Worm (Caenorhabditis elegans): Measurements from ENCODE around the gene str-109.

str-109 gene

DNA sequence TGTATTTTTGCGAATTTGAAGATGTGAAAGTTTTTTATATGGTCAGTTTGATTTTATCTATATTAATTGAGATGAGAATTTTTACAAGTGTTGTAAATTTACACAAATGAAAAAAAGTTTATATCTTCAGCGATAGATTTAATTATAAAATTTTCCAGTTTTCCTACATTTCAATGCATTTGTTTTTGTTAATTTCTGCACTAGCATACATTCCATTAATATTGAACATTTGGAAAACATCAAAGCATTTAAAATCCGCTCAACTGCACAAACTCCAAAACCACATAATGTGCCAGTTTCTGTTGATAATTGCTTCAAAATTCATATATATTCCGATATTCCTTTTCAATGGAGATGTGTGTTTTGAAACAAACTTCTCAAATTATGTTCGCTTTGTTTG, 20.9 kb upstream of the str-109 start, which contains the start of gene srh-277:
Gene srh-277, plus strand, starts transcription at position 301 of the 400 bp plus-strand sequence.
- TF ChIP-seq dao-5 (tag; optimal IDR thresholded peaks at IDR 0.05) = no peak
- TF ChIP-seq him-1 (tag; optimal IDR thresholded peaks at IDR 0.05) = no peak
- TF ChIP-seq W03F9.2 (tag; optimal IDR thresholded peaks at IDR 0.05) = no peak

DNA sequence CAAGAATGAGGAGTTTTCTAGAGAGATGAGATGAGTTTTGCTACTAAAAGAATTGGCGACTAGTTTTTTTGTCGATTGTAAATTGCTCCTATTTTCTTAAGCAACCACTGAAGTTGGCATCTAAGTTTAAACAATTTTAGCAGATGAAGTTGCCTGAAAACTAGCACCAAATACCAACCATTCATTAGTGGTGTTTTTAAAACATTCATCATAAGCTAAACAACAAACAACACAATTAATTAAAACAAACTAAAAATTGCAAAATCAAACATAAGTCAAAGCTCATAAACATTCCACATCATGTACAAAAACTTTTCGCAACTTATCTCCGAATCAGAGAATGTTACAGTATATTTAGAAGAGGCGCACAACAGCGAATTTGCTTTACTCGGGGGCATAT, 20.1 kb upstream of the str-109 start, which contains the start of gene srz-13:
Gene srz-13, plus strand, starts transcription at position 301 of the 400 bp plus-strand sequence.
- TF ChIP-seq dao-5 (tag; optimal IDR thresholded peaks at IDR 0.05) (no peak), him-1 (tag; optimal IDR thresholded peaks at IDR 0.05) (no peak), W03F9.2 (tag; optimal IDR thresholded peaks at IDR 0.05) (no peak)

DNA sequence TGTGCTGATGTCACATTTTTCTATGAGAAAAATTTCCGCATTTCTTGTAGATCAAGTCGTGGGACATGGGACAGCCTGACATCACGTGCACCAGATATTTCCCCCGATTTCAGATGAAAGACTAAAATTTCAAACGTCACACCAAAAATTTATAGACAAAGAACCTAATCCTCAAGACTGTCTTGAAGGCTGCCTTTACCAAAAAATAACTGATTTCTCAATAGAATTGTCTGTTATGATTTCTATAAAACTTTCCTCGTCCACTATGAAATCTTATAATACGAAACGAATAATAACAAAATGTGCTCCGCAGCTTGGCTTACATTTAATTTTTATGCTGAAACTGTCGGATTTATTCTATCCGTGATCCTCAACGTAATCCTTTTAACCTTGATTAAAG, 18.3 kb upstream of the str-109 start, which contains the start of gene str-106:
Gene str-106, plus strand, starts transcription at position 301 of the 400 bp plus-strand sequence.
- TF ChIP-seq dao-5 (tag; optimal IDR thresholded peaks at IDR 0.05) (no peak), him-1 (tag; optimal IDR thresholded peaks at IDR 0.05) (no peak), W03F9.2 (tag; optimal IDR thresholded peaks at IDR 0.05) (no peak)

DNA sequence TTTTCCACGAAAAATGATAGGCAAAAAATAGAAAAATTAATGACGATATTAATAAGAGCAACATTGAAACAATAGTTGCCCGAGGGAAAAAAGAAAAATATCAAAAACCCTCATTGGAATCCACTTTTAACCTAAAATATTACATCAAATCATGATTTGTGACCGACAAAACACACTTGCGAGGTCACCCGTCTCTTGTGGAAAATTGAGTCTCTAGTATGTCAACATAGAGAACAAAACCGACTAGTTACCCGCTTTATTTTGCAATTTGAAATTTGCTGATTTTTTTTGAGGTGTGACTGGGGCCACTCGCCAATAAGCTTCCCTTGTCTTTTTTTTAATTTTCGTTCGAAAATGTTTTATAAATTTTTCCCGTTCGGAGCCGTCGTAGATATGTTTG, 13.7 kb upstream of the str-109 start, which contains the start of gene cyp-33D1:
Gene cyp-33D1, minus strand, starts transcription at position 101 of the 400 bp plus-strand sequence.
- TF ChIP-seq him-1 (tag; optimal IDR thresholded peaks at IDR 0.05) = no peak
- no peak for TF ChIP-seq dao-5 (tag; optimal IDR thresholded peaks at IDR 0.05)
- no peak for TF ChIP-seq W03F9.2 (tag; optimal IDR thresholded peaks at IDR 0.05)

DNA sequence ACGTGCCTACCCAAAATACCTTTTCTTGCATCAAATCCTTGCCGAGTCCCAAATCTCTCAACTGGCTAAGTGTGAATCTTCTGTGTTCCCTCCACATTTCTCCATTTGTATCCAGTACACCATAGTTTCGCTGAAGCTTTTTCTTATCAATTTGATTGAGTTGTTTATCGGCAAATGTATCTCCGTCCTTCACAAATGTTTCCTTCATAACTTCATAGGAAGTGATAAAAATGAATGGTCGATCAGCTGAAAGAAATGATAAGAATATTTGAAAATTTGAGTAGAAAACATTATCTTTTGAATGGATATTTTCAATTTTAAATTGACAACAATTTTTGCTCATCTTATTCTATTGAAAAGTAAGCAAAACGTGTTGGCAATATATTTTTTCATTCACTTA, 13.2 kb upstream of the str-109 start:
- TF ChIP-seq dao-5 (tag; optimal IDR thresholded peaks at IDR 0.05) (no peak), him-1 (tag; optimal IDR thresholded peaks at IDR 0.05) (no peak), W03F9.2 (tag; optimal IDR thresholded peaks at IDR 0.05) (no peak)

DNA sequence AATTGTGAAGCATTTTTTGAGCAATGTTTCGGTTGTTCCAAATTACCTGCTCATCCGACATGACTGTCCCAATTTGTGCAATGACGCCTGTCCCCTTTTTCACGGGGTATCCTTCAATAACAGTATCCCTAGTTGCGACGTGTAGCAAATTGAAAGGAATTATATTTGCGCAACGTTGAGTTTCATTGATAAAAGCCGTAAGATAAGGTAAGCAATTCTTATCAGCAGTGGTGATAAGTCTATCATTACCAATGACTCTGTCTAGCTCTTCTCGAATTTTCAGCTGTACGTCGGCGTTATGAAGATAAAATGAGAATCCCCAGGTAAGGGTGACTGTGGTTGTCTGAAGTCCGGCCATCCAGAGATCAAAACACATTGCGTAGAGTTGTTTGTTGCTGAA, 12.1 kb upstream of the str-109 start:
- no peak for TF ChIP-seq dao-5 (tag; optimal IDR thresholded peaks at IDR 0.05)
- no peak for TF ChIP-seq W03F9.2 (tag; optimal IDR thresholded peaks at IDR 0.05)
- no peak for TF ChIP-seq him-1 (tag; optimal IDR thresholded peaks at IDR 0.05)

DNA sequence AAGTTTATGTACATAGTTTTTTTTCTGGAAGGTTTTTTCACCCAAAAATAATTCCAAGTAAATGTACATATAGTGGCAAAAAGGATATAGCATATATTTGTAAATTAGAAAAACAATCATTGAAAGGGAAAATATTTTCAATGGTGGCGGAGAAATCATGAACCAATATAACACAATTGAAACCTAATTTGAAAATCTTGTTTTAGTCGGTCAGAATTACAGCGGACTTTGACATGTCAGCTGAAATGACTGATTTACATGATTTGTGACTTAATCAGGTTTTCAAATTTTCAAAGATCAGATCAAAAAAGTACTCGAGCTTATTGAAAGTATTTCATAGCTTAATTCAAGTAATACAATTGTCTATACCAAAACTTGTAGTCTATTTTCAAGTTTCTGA, 9.7 kb upstream of the str-109 start, which contains the start of gene K05D4.9:
Gene K05D4.9, minus strand, starts transcription at position 101 of the 400 bp plus-strand sequence.
- no peak for TF ChIP-seq him-1 (tag; optimal IDR thresholded peaks at IDR 0.05)
- no peak for TF ChIP-seq W03F9.2 (tag; optimal IDR thresholded peaks at IDR 0.05)
- no peak for TF ChIP-seq dao-5 (tag; optimal IDR thresholded peaks at IDR 0.05)

DNA sequence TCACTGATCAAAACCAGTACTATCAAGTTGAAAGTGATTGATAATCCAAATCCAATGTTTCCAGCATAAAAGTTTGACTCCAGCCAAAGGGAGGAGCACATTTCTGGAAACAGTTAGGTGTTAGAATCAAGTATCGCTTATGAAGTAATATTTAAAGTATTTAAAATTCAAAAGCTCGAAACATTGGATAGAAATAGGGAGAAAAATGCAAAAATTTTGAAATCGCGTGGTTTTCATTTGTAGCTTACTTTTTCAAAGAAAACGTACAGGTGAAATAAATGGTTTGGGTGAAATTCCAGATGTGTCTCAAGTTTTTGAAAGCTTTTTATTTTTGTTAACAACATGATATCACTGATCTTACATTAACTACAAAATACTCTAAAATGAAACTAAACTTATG, 7.0 kb upstream of the str-109 start, which contains the start of gene str-111:
Gene str-111, minus strand, starts transcription at position 101 of the 400 bp plus-strand sequence.
- TF ChIP-seq W03F9.2 (tag; optimal IDR thresholded peaks at IDR 0.05) (no peak), him-1 (tag; optimal IDR thresholded peaks at IDR 0.05) (no peak), dao-5 (tag; optimal IDR thresholded peaks at IDR 0.05) (no peak)

DNA sequence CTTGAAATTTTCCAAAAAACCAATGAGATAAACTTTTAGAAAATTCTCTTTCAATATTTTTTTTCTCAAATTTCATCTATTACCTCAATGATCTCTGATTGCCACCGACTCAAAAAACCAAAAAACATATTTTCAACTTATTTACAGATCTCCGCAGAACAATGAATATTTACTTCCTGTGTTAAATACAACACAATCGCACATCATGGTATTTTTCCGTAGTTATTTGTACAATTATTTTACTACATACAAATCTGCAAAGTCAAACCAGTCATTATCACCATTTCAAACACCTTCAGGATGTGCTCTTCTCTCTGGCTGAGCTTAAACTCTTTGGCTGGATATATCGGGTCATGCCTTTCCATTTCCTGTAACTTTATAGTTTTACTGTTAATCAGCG, 3.9 kb upstream of the str-109 start, which contains the start of gene str-108:
Gene str-108, plus strand, starts transcription at position 301 of the 400 bp plus-strand sequence.
- no peak for TF ChIP-seq him-1 (tag; optimal IDR thresholded peaks at IDR 0.05)
- no peak for TF ChIP-seq dao-5 (tag; optimal IDR thresholded peaks at IDR 0.05)
- no peak for TF ChIP-seq W03F9.2 (tag; optimal IDR thresholded peaks at IDR 0.05)

DNA sequence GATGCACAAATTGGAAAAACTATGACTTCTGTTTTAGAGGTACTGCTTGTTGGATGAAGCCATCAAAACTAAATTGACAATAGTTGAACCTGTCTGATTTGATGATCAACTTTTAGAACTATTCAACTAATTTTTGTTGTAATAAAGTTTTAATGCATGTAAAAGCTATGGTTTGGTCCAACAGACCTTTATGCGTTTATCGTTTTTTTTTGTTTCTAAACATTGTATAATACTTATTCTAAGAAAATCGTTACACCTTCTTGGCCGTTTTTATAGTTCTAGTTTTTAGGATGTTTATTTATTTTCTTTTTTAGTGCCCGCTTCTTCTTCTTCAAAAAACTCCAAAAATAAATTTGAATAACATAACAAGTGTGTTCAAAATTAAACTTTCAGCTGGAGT, 1.7 kb upstream of the str-109 start, which contains the start of gene F10A3.12:
Gene F10A3.12, plus strand, starts transcription at position 301 of the 400 bp plus-strand sequence.
- no peak for TF ChIP-seq W03F9.2 (tag; optimal IDR thresholded peaks at IDR 0.05)
- no peak for TF ChIP-seq dao-5 (tag; optimal IDR thresholded peaks at IDR 0.05)

DNA sequence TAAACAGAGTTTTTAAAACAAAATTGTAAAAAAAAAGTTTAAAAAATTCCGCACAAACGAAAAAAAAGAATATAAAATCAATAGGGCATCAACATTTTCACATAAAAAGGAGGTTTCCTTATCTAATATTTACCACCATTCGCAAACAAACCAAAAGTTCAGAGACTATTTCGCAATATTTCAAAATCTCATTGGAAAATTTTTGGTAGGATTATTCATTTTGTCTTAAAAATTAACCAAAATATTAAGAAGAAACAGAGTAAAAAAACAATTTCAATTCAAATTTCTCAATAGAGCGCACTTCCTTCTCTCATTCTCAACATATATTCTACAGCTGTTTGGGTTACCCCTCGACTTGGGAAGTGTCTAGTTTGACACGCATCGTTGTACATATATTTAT, 1.9 kb downstream of the str-109 start:
- no peak for TF ChIP-seq W03F9.2 (tag; optimal IDR thresholded peaks at IDR 0.05)
- TF ChIP-seq him-1 (tag; optimal IDR thresholded peaks at IDR 0.05) = no peak
- TF ChIP-seq dao-5 (tag; optimal IDR thresholded peaks at IDR 0.05) = no peak

DNA sequence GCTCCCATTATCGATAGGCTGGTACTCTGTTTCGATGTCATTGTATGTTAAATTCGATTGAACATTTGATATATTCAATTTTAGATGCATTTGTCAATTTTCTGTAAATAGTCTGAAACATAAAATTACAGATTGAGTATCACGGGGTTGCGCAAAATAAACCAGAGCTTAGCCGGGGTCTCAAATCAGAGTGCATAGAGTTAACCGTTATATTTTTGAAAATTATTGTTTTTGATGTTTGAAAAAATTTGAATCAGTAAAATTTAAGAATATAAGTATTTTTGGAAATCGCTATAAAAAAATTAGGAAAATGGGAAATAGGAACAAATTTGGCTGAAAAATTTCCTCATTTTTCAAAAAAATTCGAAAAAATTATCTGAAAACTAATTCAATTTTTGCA, 2.4 kb downstream of the str-109 start, which contains the start of gene F10A3.17:
Gene F10A3.17, minus strand, starts transcription at position 101 of the 400 bp plus-strand sequence.
- TF ChIP-seq him-1 (tag; optimal IDR thresholded peaks at IDR 0.05) (no peak), dao-5 (tag; optimal IDR thresholded peaks at IDR 0.05) (no peak), W03F9.2 (tag; optimal IDR thresholded peaks at IDR 0.05) (no peak)

DNA sequence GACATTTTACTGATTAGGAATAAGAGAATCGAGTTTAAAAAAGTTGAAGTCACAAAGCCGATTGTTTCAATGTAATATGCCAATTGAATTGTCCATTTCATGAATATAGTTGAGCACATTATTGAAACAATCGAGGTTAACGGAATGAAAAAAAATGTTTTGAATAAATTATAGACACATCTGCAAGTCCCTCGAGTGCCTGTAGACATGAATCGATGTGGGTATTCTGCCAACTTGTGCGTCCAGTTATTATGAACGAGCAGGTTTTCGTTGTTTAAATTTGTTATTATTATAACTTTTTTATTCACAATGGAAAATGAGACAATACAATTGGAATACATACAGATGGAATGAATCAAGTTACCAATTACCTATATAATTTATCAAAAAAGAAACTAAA, 3.6 kb downstream of the str-109 start, which contains the start of gene str-99:
Gene str-99, minus strand, starts transcription at position 101 of the 400 bp plus-strand sequence.
- TF ChIP-seq him-1 (tag; optimal IDR thresholded peaks at IDR 0.05) (no peak), W03F9.2 (tag; optimal IDR thresholded peaks at IDR 0.05) (no peak), dao-5 (tag; optimal IDR thresholded peaks at IDR 0.05) (no peak)

DNA sequence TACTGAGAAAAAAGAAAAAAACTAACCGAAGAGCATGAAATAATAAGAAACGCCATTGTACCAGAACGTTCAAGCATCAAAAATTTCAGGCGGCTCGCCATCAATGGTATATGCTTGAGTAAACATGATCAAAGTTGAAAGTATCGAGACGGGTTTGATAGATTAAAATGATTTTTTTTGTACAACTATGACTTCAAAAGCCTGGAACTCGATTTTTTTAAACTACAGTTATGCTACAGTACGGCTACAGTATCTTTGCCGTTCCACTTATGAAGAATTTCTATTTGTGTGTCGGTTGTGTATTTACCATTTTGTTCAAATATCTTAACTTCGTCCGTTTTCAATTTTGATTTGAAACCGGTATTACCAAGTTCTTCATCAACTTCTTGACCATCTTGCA, 6.9 kb downstream of the str-109 start, which contains the start of gene str-97:
Gene str-97, minus strand, starts transcription at position 101 of the 400 bp plus-strand sequence.
- TF ChIP-seq W03F9.2 (tag; optimal IDR thresholded peaks at IDR 0.05) = no peak

DNA sequence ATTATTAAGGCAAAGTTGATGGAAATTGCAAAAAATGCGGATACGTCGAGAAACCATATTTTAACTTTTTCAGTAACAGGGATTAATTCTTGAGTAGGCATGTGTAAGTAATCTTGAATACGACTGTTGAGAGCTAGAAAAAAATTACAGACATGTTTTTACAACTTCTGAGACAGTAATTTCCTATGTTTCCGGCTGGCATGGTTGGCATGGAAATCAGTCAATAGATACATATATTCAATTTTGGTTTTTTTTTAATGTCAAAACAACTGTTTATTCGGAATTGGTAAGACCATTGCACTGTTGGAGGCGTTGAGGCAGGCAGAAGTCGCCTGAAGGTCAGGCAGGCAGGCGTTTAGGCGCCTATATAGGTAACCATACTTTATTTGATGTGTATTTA, 8.6 kb downstream of the str-109 start, which contains the start of gene str-254:
Gene str-254, minus strand, starts transcription at position 101 of the 400 bp plus-strand sequence.
- TF ChIP-seq dao-5 (tag; optimal IDR thresholded peaks at IDR 0.05) (no peak), W03F9.2 (tag; optimal IDR thresholded peaks at IDR 0.05) (no peak), him-1 (tag; optimal IDR thresholded peaks at IDR 0.05) (no peak)

Measured in whole organism, L4/young adult.